Worm (Caenorhabditis elegans): ENCODE results near the gene ifd-1.

The ifd-1 gene

ce11 chrX:8860958-8861357, 36.7 kb upstream of the ifd-1 start, which contains the start of gene C06E2.9:
TSS of gene C06E2.9 (plus strand) at chrX:8861258.
- no peak for TF ChIP-seq daf-12 (tag; optimal IDR thresholded peaks at IDR 0.05)
- TF ChIP-seq unc-62 (GFP tag; optimal IDR thresholded peaks at IDR 0.05 in 1 of 2), result peak in 1 of 2 experiments; percentile 2
- no peak for TF ChIP-seq unc-62 (tag; optimal IDR thresholded peaks at IDR 0.05)
- no peak for TF ChIP-seq dmd-6 (GFP tag; IDR thresholded peaks at IDR 0.05)

- TF ChIP-seq dpl-1 (GFP tag; optimal IDR thresholded peaks at IDR 0.05) (peak; percentile 26), pqm-1 (tag; optimal IDR thresholded peaks at IDR 0.05) (no peak), F26F4.8 (GFP tag; conservative IDR thresholded peaks at IDR 0.05) (no peak), lin-38 (GFP tag; IDR thresholded peaks at IDR 0.05) (no peak), hmg-1.1 (GFP tag; IDR thresholded peaks at IDR 0.05) (no peak), mxl-3 (GFP tag; optimal IDR thresholded peaks at IDR 0.05) (no peak)
Observed at ce11 chrX:8859538-8859937, 35.3 kb upstream of the ifd-1 start.

ce11 chrX:8857904-8858612, 33.8 kb upstream of the ifd-1 start, which contains the start of gene C06E2.5:
TSS of gene C06E2.5 (minus strand) at chrX:8857954.
- TF ChIP-seq set-16 (GFP tag; IDR thresholded peaks at IDR 0.05), result no peak
- no peak for TF ChIP-seq tra-1 (GFP tag; IDR thresholded peaks at IDR 0.05)
- no peak for TF ChIP-seq egl-27 (tag; optimal IDR thresholded peaks at IDR 0.05)
- TF ChIP-seq lin-13 (GFP tag; optimal IDR thresholded peaks at IDR 0.05), result no peak
- no peak for TF ChIP-seq gei-8 (GFP tag; optimal IDR thresholded peaks at IDR 0.05)
- peak in 1 of 2 experiments; percentile 45 for TF ChIP-seq unc-62 (GFP tag; optimal IDR thresholded peaks at IDR 0.05 in 1 of 2)
- no peak for TF ChIP-seq unc-62 (tag; optimal IDR thresholded peaks at IDR 0.05)

- peak; percentile 93 for TF ChIP-seq aha-1 (tag)
- no peak for TF ChIP-seq dmd-9 (GFP tag; IDR thresholded peaks at IDR 0.05)
Observed at ce11 chrX:8854409-8854808, 30.2 kb upstream of the ifd-1 start.

ce11 chrX:8853524-8853923, 29.3 kb upstream of the ifd-1 start, which contains the start of gene sprp-4:
TSS of gene sprp-4 (minus strand) at chrX:8853624.
- TF ChIP-seq nhr-10 (tag; optimal IDR thresholded peaks at IDR 0.05) (no peak), snpc-4 (tag; optimal IDR thresholded peaks at IDR 0.05) (no peak), hlh-30 (tag; optimal IDR thresholded peaks at IDR 0.05; ENCODE audit: insufficient read depth) (no peak), lin-39 (tag; optimal IDR thresholded peaks at IDR 0.05) (no peak), arid-1 (GFP tag; conservative IDR thresholded peaks at IDR 0.05) (no peak), nhr-48 (tag; optimal IDR thresholded peaks at IDR 0.05) (no peak), duxl-1 (tag; optimal IDR thresholded peaks at IDR 0.05; ENCODE audit: poor library complexity) (no peak), unc-62 (GFP tag; optimal IDR thresholded peaks at IDR 0.05 in 1 of 2) (no peak), unc-62 (tag; optimal IDR thresholded peaks at IDR 0.05) (no peak), madf-9 (GFP tag; conservative IDR thresholded peaks at IDR 0.05) (no peak), snpc-1.2 (GFP tag; IDR thresholded peaks at IDR 0.05) (no peak), rbr-2 (tag; optimal IDR thresholded peaks at IDR 0.05) (no peak), ZK546.5 (tag; optimal IDR thresholded peaks at IDR 0.05) (no peak), aly-2 (tag; optimal IDR thresholded peaks at IDR 0.05) (no peak), lin-1 (GFP tag; IDR thresholded peaks at IDR 0.05) (no peak), pqm-1 (tag; optimal IDR thresholded peaks at IDR 0.05) (no peak), nhr-77 (tag; optimal IDR thresholded peaks at IDR 0.05) (no peak), Y5F2A.4 (GFP tag; optimal IDR thresholded peaks at IDR 0.05) (no peak), egl-43 (GFP tag; IDR thresholded peaks at IDR 0.05) (no peak), hmg-1.1 (GFP tag; IDR thresholded peaks at IDR 0.05) (no peak)

All from whole organism, L4 larva.